Worm (Caenorhabditis elegans) whole organism, L1 larva: ENCODE data around the gene F46C5.7.

Source experiments
- hlh-17 ChIP-seq: fragments of 200-800 bp; sonication (Bioruptor generic); optimal IDR thresholded peaks from 2 replicates; lab custom pipeline; 2018; ENCODE audit warnings: missing genetic modification characterization, mild to moderate bottlenecking, missing compliant biosample characterization, moderate library complexity, borderline replicate concordance
- nhr-84 ChIP-seq: sonication (generic microtip); optimal IDR thresholded peaks from 2 replicates; lab custom pipeline; 2017; ENCODE audit warnings: missing biosample characterization, missing genetic modification characterization
- snpc-4 ChIP-seq: fragments of 150-350 bp; optimal IDR thresholded peaks from 2 replicates; lab custom pipeline; 2014; ENCODE audit warnings: missing biosample characterization, missing genetic modification characterization
- vab-15 ChIP-seq: sonication (generic microtip); optimal IDR thresholded peaks from 2 replicates; lab custom pipeline; 2017; ENCODE audit warnings: missing genotype, mild to moderate bottlenecking, missing genetic modification characterization, missing compliant biosample characterization

ce11 chrII:8844465-8845126, 5.5 kb downstream of the F46C5.7 start, which contains the start of gene F46C5.6:
- no peak for TF ChIP-seq vab-15 (tag; lab: Kevin White, UChicago)
- TF ChIP-seq nhr-84 (tag; lab: Kevin White, UChicago), result no peak
- TF ChIP-seq hlh-17, result no peak
- no peak for TF ChIP-seq snpc-4
